Worm (Caenorhabditis elegans) whole organism, L4 larva: ENCODE measurements around the gene ZK1098.3.

ENCODE experiments used
- D1046.2 ChIP-seq: fragments of 200-800 bp; sonication (Bioruptor generic); IDR thresholded peaks from 2 replicates; pipeline ENCODE4 v1.3.6; 2022; ENCODE audit warnings: missing genetic modification characterization, missing compliant biosample characterization
- F26F4.8 ChIP-seq: fragments of 200-800 bp; sonication (Bioruptor generic); conservative IDR thresholded peaks from 2 replicates; pipeline ENCODE4 v1.3.6; 2022; ENCODE audit warnings: missing genetic modification characterization, missing compliant biosample characterization
- F37D6.2 ChIP-seq: sonication (generic microtip); optimal IDR thresholded peaks from 2 replicates; lab custom pipeline; 2016; ENCODE audit warnings: mild to moderate bottlenecking, missing genetic modification characterization, missing compliant biosample characterization
- F44E2.7 ChIP-seq: fragments of 200-800 bp; sonication (Bioruptor generic); IDR thresholded peaks from 2 replicates; pipeline ENCODE4 v2.1.2; 2022; ENCODE audit warnings: missing genetic modification characterization, missing compliant biosample characterization
- R02D3.7 ChIP-seq: fragments of 150-350 bp; sonication (generic microtip); optimal IDR thresholded peaks from 3 replicates; lab custom pipeline; 2014; ENCODE audit warnings: missing biosample characterization, missing genetic modification characterization
- T20F7.1 ChIP-seq: fragments of 200-800 bp; sonication (Bioruptor generic); optimal IDR thresholded peaks from 2 replicates; lab custom pipeline; 2018; ENCODE audit warnings: mild to moderate bottlenecking, missing genetic modification characterization, missing compliant biosample characterization
- Y48G9A.11 ChIP-seq: fragments of 200-800 bp; sonication (Bioruptor generic); IDR thresholded peaks from 2 replicates; pipeline ENCODE4 v1.3.6; 2022; ENCODE audit warnings: missing genetic modification reagents, missing genetic modification characterization, missing compliant biosample characterization
- ZK337.2 ChIP-seq: fragments of 200-800 bp; sonication (Bioruptor generic); IDR thresholded peaks from 2 replicates; pipeline ENCODE4 v1.3.6; 2022; ENCODE audit warnings: missing genetic modification reagents, missing genetic modification characterization, missing compliant biosample characterization
- ZK546.5 ChIP-seq, 2 experiments: sonication (generic microtip); optimal IDR thresholded peaks; 2 replicates each; lab custom pipeline; 2017; ENCODE audit warnings: missing biosample characterization in 2 of 2, missing genetic modification characterization in 2 of 2
- ama-1 ChIP-seq: fragments of 150-350 bp; optimal IDR thresholded peaks from 2 replicates; lab custom pipeline; 2014; ENCODE audit warnings: inconsistent platforms, mixed read lengths
- arid-1 ChIP-seq: fragments of 200-800 bp; sonication (Bioruptor generic); conservative IDR thresholded peaks from 2 replicates; pipeline ENCODE4 v1.3.6; 2022; ENCODE audit warnings: missing genetic modification reagents, missing genetic modification characterization, missing compliant biosample characterization
- attf-4 ChIP-seq: sonication (generic microtip); optimal IDR thresholded peaks from 3 replicates; lab custom pipeline; 2017; ENCODE audit warnings: missing biosample characterization, missing genetic modification characterization
- ceh-44 ChIP-seq: fragments of 200-800 bp; sonication (Bioruptor generic); IDR thresholded peaks from 2 replicates; pipeline ENCODE4 v1.3.6; 2022; ENCODE audit warnings: missing genetic modification reagents, missing genetic modification characterization, missing compliant biosample characterization
- cey-2 ChIP-seq: sonication (generic microtip); optimal IDR thresholded peaks from 3 replicates; lab custom pipeline; 2017; ENCODE audit warnings: missing genetic modification characterization, mild to moderate bottlenecking, missing compliant biosample characterization, antibody characterized with exemption, borderline replicate concordance; ENCODE audit not compliant: insufficient read depth
- ctbp-1 ChIP-seq: fragments of 200-800 bp; sonication (Bioruptor generic); IDR thresholded peaks from 2 replicates; pipeline ENCODE4 v1.3.6; 2022; ENCODE audit warnings: missing genetic modification reagents, missing genetic modification characterization, missing compliant biosample characterization
- daf-16 ChIP-seq, 3 experiments: sonication (generic microtip); optimal IDR thresholded peaks; 2 replicates each; lab custom pipeline; 2016 to 2017; ENCODE audit warnings: missing genetic modification characterization in 3 of 3, missing genetic modification reagents in 3 of 3, mild to moderate bottlenecking in 2 of 3, missing compliant biosample characterization in 2 of 3, missing biosample characterization in 1 of 3, moderate library complexity in 1 of 3
- daf-8 ChIP-seq: fragments of 200-800 bp; sonication (Bioruptor generic); IDR thresholded peaks from 2 replicates; pipeline ENCODE4 v1.3.6; 2022; ENCODE audit warnings: missing genetic modification characterization, missing compliant biosample characterization
- dmd-6 ChIP-seq: fragments of 200-800 bp; sonication (Bioruptor generic); IDR thresholded peaks from 2 replicates; pipeline ENCODE4 v1.3.6; 2022; ENCODE audit warnings: missing genetic modification reagents, missing genetic modification characterization, missing compliant biosample characterization
- dmd-8 ChIP-seq: fragments of 200-800 bp; sonication (Bioruptor generic); IDR thresholded peaks from 2 replicates; pipeline ENCODE4 v1.3.6; 2022; ENCODE audit warnings: missing genetic modification characterization, missing compliant biosample characterization
- dmd-9 ChIP-seq: fragments of 200-800 bp; sonication (Bioruptor generic); IDR thresholded peaks from 2 replicates; pipeline ENCODE4 v1.3.6; 2022; ENCODE audit warnings: missing genetic modification reagents, missing genetic modification characterization, missing compliant biosample characterization
- egl-27 ChIP-seq: sonication (generic microtip); optimal IDR thresholded peaks from 3 replicates; lab custom pipeline; 2017; ENCODE audit warnings: missing biosample characterization, missing genetic modification reagents, missing genetic modification characterization
- hlh-30 ChIP-seq: sonication (generic microtip); optimal IDR thresholded peaks from 2 replicates; lab custom pipeline; 2017; ENCODE audit warnings: antibody characterized with exemption, mild to moderate bottlenecking, missing genetic modification characterization, missing compliant biosample characterization; ENCODE audit not compliant: insufficient read depth
- hmg-1.1 ChIP-seq: fragments of 200-800 bp; sonication (Bioruptor generic); IDR thresholded peaks from 2 replicates; pipeline ENCODE4 v1.3.6; 2022; ENCODE audit warnings: missing genetic modification reagents, missing genetic modification characterization, missing compliant biosample characterization
- lin-13 ChIP-seq: fragments of 150-350 bp; optimal IDR thresholded peaks from 2 replicates; lab custom pipeline; 2014; ENCODE audit warnings: missing biosample characterization, missing genetic modification reagents, missing genetic modification characterization
- lin-29 ChIP-seq: fragments of 200-800 bp; sonication (Bioruptor generic); IDR thresholded peaks from 2 replicates; pipeline ENCODE4 v1.3.6; 2022; ENCODE audit warnings: missing genetic modification reagents, missing genetic modification characterization, missing compliant biosample characterization
- lir-3 ChIP-seq: sonication (generic microtip); optimal IDR thresholded peaks from 2 replicates; lab custom pipeline; 2016; ENCODE audit warnings: mild to moderate bottlenecking, missing genetic modification characterization, missing compliant biosample characterization
- madf-9 ChIP-seq: fragments of 200-800 bp; sonication (Bioruptor generic); conservative IDR thresholded peaks from 2 replicates; pipeline ENCODE4 v1.3.6; 2022; ENCODE audit warnings: missing genetic modification reagents, missing genetic modification characterization, missing compliant biosample characterization
- mdt-29 ChIP-seq: fragments of 200-800 bp; sonication (Bioruptor generic); IDR thresholded peaks from 2 replicates; pipeline ENCODE4 v1.3.6; 2022; ENCODE audit warnings: missing genetic modification reagents, missing genetic modification characterization, missing compliant biosample characterization
- nhr-10 ChIP-seq: fragments of 150-350 bp; optimal IDR thresholded peaks from 2 replicates; lab custom pipeline; 2014; ENCODE audit warnings: missing biosample characterization, missing genetic modification characterization
- nhr-102 ChIP-seq: sonication (generic microtip); optimal IDR thresholded peaks from 2 replicates; lab custom pipeline; 2016; ENCODE audit warnings: mild to moderate bottlenecking, missing genetic modification characterization, moderate library complexity, missing compliant biosample characterization
- nhr-237 ChIP-seq: sonication (generic microtip); optimal IDR thresholded peaks from 2 replicates; lab custom pipeline; 2017; ENCODE audit warnings: missing biosample characterization, missing genetic modification characterization
- nhr-25 ChIP-seq: sonication (generic microtip); optimal IDR thresholded peaks from 2 replicates; lab custom pipeline; 2017; ENCODE audit warnings: missing genetic modification characterization, mild to moderate bottlenecking, missing compliant biosample characterization, antibody characterized with exemption, moderate library complexity, borderline replicate concordance; ENCODE audit not compliant: insufficient read depth
- nhr-42 ChIP-seq: fragments of 200-800 bp; sonication (Bioruptor generic); IDR thresholded peaks from 2 replicates; pipeline ENCODE4 v1.3.6; 2022; ENCODE audit warnings: missing genetic modification characterization, missing compliant biosample characterization
- pqm-1 ChIP-seq: sonication (generic microtip); optimal IDR thresholded peaks from 2 replicates; lab custom pipeline; 2017; ENCODE audit warnings: missing biosample characterization, missing genetic modification characterization
- skn-1 ChIP-seq: fragments of 150-350 bp; optimal IDR thresholded peaks from 2 replicates; lab custom pipeline; 2014; ENCODE audit warnings: missing biosample characterization, missing genetic modification characterization
- snpc-1.2 ChIP-seq: fragments of 200-800 bp; sonication (Bioruptor generic); IDR thresholded peaks from 2 replicates; pipeline ENCODE4 v1.3.6; 2022; ENCODE audit warnings: missing genetic modification reagents, missing genetic modification characterization, missing compliant biosample characterization
- spr-1 ChIP-seq: sonication (generic microtip); optimal IDR thresholded peaks from 2 replicates; lab custom pipeline; 2016; ENCODE audit warnings: mild to moderate bottlenecking, missing genetic modification characterization, missing compliant biosample characterization
- tag-97 ChIP-seq: fragments of 200-800 bp; sonication (Bioruptor generic); IDR thresholded peaks from 2 replicates; pipeline ENCODE4 v1.3.6; 2022; ENCODE audit warnings: missing genetic modification characterization, missing compliant biosample characterization
- tra-1 ChIP-seq: fragments of 200-800 bp; sonication (Bioruptor generic); IDR thresholded peaks from 2 replicates; pipeline ENCODE4 v1.3.6; 2022; ENCODE audit warnings: missing genetic modification reagents, missing genetic modification characterization, missing compliant biosample characterization
- unc-130 ChIP-seq: sonication (generic microtip); optimal IDR thresholded peaks from 2 replicates; lab custom pipeline; 2016; ENCODE audit warnings: missing genetic modification reagents, missing genetic modification characterization, missing compliant biosample characterization
- unc-62 ChIP-seq, 3 experiments: fragments of 150-350 bp in 1 of 3; sonication (generic microtip); optimal IDR thresholded peaks in 2 of 3; peaks in 1 of 3; 1 replicate in 1 of 3; 2 replicates in 2 of 3; lab custom pipeline; 2014 to 2017; ENCODE audit warnings: missing biosample characterization in 3 of 3, missing genetic modification characterization in 3 of 3, missing genetic modification reagents in 3 of 3, missing genotype in 1 of 3
- vab-7 ChIP-seq: fragments of 200-800 bp; sonication (Bioruptor generic); IDR thresholded peaks from 2 replicates; pipeline ENCODE4 v1.3.6; 2022; ENCODE audit warnings: missing genetic modification reagents, missing genetic modification characterization, missing compliant biosample characterization
- ztf-7 ChIP-seq: fragments of 150-350 bp; optimal IDR thresholded peaks from 2 replicates; lab custom pipeline; 2014; ENCODE audit warnings: missing biosample characterization, missing genetic modification characterization

ZK1098.3 gene

DNA sequence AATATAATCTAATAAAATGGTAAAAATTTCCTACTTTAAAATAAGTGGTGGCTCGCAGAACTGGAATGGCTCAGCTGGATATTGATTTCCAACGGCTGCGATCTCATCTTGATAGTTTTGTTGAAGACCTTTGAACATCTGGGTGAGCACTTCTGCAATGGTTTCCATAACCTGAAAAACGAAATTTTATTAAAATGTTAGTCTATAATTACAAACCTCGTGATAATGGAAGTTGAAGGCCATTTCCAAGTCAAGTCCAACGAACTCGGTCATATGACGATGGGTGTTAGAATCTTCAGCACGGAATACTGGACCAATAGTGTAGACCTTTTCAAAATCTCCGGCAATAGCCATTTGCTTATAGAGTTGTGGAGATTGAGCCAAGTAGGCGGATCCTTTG, 48.7 kb downstream of the ZK1098.3 start:
- TF ChIP-seq T20F7.1 (GFP tag; lab: Kevin White, UChicago) (no peak), unc-62 (GFP tag; optimal IDR thresholded peaks at IDR 0.05 in 1 of 2; lab: Kevin White, UChicago) (peak in 1 of 2 experiments; percentile 10), unc-62 (tag; optimal IDR thresholded peaks at IDR 0.05; lab: Kevin White, UChicago) (no peak)

DNA sequence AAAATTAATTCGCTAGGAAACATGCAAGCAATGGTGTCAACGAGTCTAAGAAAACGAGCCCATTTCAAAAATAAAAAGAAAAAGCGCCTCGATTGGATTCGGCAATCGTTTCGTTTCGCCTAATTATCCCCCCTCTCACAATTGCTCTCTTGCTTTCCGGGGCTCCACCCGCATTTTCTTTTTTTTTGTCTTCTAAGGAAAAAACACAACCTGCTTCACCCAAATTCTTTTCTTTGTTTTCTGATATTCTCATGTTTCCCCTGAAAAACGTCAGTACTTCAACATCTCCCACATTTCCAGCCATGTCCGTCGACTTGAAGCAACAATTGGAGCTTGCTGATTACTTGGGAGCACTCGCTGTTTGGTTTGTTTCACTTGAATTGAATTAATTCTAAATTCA, 50.1 kb downstream of the ZK1098.3 start, which contains the start of gene nlp-36:
Gene nlp-36, plus strand, starts transcription at position 301 of the 400 bp plus-strand sequence.
- TF ChIP-seq tra-1 (GFP tag; lab: Robert Waterston, UW) (no peak), vab-7 (no peak), ctbp-1 (no peak), dmd-8 (GFP tag; lab: Robert Waterston, UW) (no peak), R02D3.7 (tag; lab: Kevin White, UChicago) (no peak), ama-1 (lab: Kevin White, UChicago) (no peak)

DNA sequence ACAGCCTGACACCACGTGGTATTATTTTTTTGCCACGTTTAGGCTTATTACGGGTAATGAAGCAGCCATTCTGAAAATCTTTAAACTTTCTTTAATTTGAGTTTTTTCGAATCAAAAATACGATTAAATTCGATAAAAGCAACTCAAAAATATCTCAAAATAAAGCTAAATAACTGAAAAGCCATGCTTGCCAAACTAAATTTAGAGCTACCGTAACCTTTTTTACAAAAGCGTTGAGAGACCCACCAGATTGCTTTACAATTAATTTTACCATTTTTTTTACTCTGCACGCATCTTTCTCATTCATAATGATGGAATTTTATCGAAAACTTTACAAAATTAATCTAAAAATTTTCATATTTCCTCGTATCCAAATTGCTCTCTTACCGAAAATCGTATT, 50.5 kb downstream of the ZK1098.3 start:
- TF ChIP-seq ZK546.5 (tag; optimal IDR thresholded peaks at IDR 0.05; lab: Kevin White, UChicago): no peak
- no peak for TF ChIP-seq hlh-30 (tag; lab: Kevin White, UChicago)
- TF ChIP-seq ztf-7 (tag; lab: Kevin White, UChicago): no peak
- TF ChIP-seq mdt-29: no peak
- no peak for TF ChIP-seq arid-1 (GFP tag; lab: Robert Waterston, UW)
- no peak for TF ChIP-seq nhr-237
- TF ChIP-seq lin-13 (GFP tag; lab: Kevin White, UChicago): no peak
- TF ChIP-seq cey-2 (tag; lab: Kevin White, UChicago): no peak
- TF ChIP-seq dmd-9 (GFP tag; lab: Robert Waterston, UW): no peak
- TF ChIP-seq unc-130 (GFP tag; lab: Kevin White, UChicago): no peak
- TF ChIP-seq nhr-10: no peak
- TF ChIP-seq egl-27 (tag; lab: Kevin White, UChicago): no peak
- no peak for TF ChIP-seq madf-9 (GFP tag; lab: Robert Waterston, UW)
- no peak for TF ChIP-seq lir-3 (tag; lab: Kevin White, UChicago)
- no peak for TF ChIP-seq tag-97 (GFP tag; lab: Robert Waterston, UW)
- no peak for TF ChIP-seq ceh-44 (GFP tag; lab: Robert Waterston, UW)
- TF ChIP-seq D1046.2 (GFP tag; lab: Robert Waterston, UW): no peak

DNA sequence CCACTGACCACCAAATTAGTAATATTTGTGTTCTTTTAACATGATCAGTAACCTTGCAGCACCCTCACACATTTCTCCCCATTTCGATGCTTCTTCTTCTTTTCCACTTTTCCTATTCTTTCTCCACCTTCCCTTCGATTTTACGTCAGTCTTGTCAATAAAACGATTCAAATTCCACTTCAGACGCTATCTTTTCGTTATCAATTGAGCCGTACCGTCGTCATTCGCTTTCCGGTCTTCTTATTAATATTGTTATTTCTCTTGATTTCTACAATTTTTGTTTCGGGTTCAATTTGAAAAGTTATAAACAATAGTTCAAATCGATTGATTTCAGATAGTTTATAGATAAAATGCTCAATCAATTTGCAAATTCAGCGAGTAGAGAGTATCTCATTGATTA, 51.1 kb downstream of the ZK1098.3 start:
- TF ChIP-seq nhr-10: no peak
- no peak for TF ChIP-seq R02D3.7 (tag; lab: Kevin White, UChicago)
- TF ChIP-seq unc-62 (GFP tag; optimal IDR thresholded peaks at IDR 0.05 in 1 of 2; lab: Kevin White, UChicago): no peak
- no peak for TF ChIP-seq unc-62 (tag; optimal IDR thresholded peaks at IDR 0.05; lab: Kevin White, UChicago)
- no peak for TF ChIP-seq nhr-42 (GFP tag; lab: Robert Waterston, UW)
- TF ChIP-seq nhr-25 (tag; lab: Kevin White, UChicago): no peak
- no peak for TF ChIP-seq ZK337.2 (GFP tag; lab: Robert Waterston, UW)
- no peak for TF ChIP-seq spr-1 (tag; lab: Kevin White, UChicago)
- TF ChIP-seq dmd-6 (GFP tag; lab: Robert Waterston, UW): peak; percentile 53
- no peak for TF ChIP-seq snpc-1.2
- no peak for TF ChIP-seq F26F4.8
- no peak for TF ChIP-seq daf-8 (GFP tag; lab: Robert Waterston, UW)
- no peak for TF ChIP-seq daf-16 (GFP tag; optimal IDR thresholded peaks at IDR 0.05; lab: Kevin White, UChicago)
- peak; percentile 85 for TF ChIP-seq daf-16 (tag; optimal IDR thresholded peaks at IDR 0.05; lab: Kevin White, UChicago)
- TF ChIP-seq nhr-102 (tag; lab: Kevin White, UChicago): no peak
- no peak for TF ChIP-seq ama-1 (lab: Kevin White, UChicago)
- TF ChIP-seq lin-29: no peak
- no peak for TF ChIP-seq lir-3 (tag; lab: Kevin White, UChicago)
- no peak for TF ChIP-seq hmg-1.1
- TF ChIP-seq skn-1 (tag; lab: Kevin White, UChicago): no peak
- no peak for TF ChIP-seq arid-1 (GFP tag; lab: Robert Waterston, UW)
- peak; percentile 66 for TF ChIP-seq pqm-1 (tag; lab: Kevin White, UChicago)
- no peak for TF ChIP-seq dmd-8 (GFP tag; lab: Robert Waterston, UW)
- no peak for TF ChIP-seq Y48G9A.11
- no peak for TF ChIP-seq F37D6.2 (tag; lab: Kevin White, UChicago)
- TF ChIP-seq ztf-7 (tag; lab: Kevin White, UChicago): no peak
- TF ChIP-seq F44E2.7 (GFP tag; lab: Robert Waterston, UW): no peak
- no peak for TF ChIP-seq attf-4 (tag; lab: Kevin White, UChicago)
- no peak for TF ChIP-seq vab-7
- no peak for TF ChIP-seq cey-2 (tag; lab: Kevin White, UChicago)
